Worm (Caenorhabditis elegans): ENCODE results near the gene srw-72.

The srw-72 gene

ce11 chrV:17466751-17467150 lies at the start of gene srw-72:
Gene srw-72 (plus strand): TSS chrV:17467051.
- TF ChIP-seq unc-62 (GFP tag; optimal IDR thresholded peaks at IDR 0.05) (no peak), cnd-1 (tag; optimal IDR thresholded peaks at IDR 0.05) (no peak), lin-32 (GFP tag; optimal IDR thresholded peaks at IDR 0.05) (no peak), hlh-1 (tag; optimal IDR thresholded peaks at IDR 0.05) (no peak), ham-2 (GFP tag; optimal IDR thresholded peaks at IDR 0.05) (no peak), tbx-8 (GFP tag; optimal IDR thresholded peaks at IDR 0.05) (no peak), sptf-1 (tag; optimal IDR thresholded peaks at IDR 0.05) (no peak), nhr-28 (tag; optimal IDR thresholded peaks at IDR 0.05) (no peak), ztf-11 (tag; optimal IDR thresholded peaks at IDR 0.05) (no peak), unc-120 (tag; optimal IDR thresholded peaks at IDR 0.05; ENCODE audit: poor library complexity, severe bottlenecking) (no peak), pha-4 (tag; optimal IDR thresholded peaks at IDR 0.05) (no peak), nhr-12 (tag; optimal IDR thresholded peaks at IDR 0.05) (no peak), mab-5 (tag; optimal IDR thresholded peaks at IDR 0.05) (no peak), ces-1 (GFP tag; optimal IDR thresholded peaks at IDR 0.05) (no peak), ceh-39 (tag; optimal IDR thresholded peaks at IDR 0.05) (no peak), elt-1 (tag; optimal IDR thresholded peaks at IDR 0.05; ENCODE audit: borderline replicate concordance, insufficient read depth) (no peak), nhr-76 (tag; optimal IDR thresholded peaks at IDR 0.05) (no peak), ceh-43 (GFP tag; optimal IDR thresholded peaks at IDR 0.05) (no peak), unc-39 (tag; optimal IDR thresholded peaks at IDR 0.05) (no peak)

- TF ChIP-seq pha-4 (tag; optimal IDR thresholded peaks at IDR 0.05), result no peak
Measured at ce11 chrV:17429262-17429661, 37.6 kb upstream of the srw-72 start.

- TF ChIP-seq ces-1 (GFP tag; optimal IDR thresholded peaks at IDR 0.05), result no peak
- TF ChIP-seq lin-32 (GFP tag; optimal IDR thresholded peaks at IDR 0.05), result no peak
- TF ChIP-seq ceh-83 (GFP tag; optimal IDR thresholded peaks at IDR 0.05), result no peak
- no peak for TF ChIP-seq elt-1 (tag; optimal IDR thresholded peaks at IDR 0.05; ENCODE audit: borderline replicate concordance, insufficient read depth)
- TF ChIP-seq pha-4 (tag; optimal IDR thresholded peaks at IDR 0.05), result no peak
- no peak for TF ChIP-seq zip-8 (tag; optimal IDR thresholded peaks at IDR 0.05)
- TF ChIP-seq nhr-237 (tag; optimal IDR thresholded peaks at IDR 0.05), result no peak
- TF ChIP-seq nhr-28 (tag; optimal IDR thresholded peaks at IDR 0.05), result no peak
- no peak for TF ChIP-seq lin-13 (tag; optimal IDR thresholded peaks at IDR 0.05)
Measured at ce11 chrV:17430066-17430465, 36.8 kb upstream of the srw-72 start, which contains the start of gene T27C5.10. Gene T27C5.10 (minus strand): TSS chrV:17430166.

- TF ChIP-seq snpc-4 (tag; optimal IDR thresholded peaks at IDR 0.05) (no peak), ceh-39 (tag; optimal IDR thresholded peaks at IDR 0.05) (no peak), hlh-1 (tag; optimal IDR thresholded peaks at IDR 0.05) (no peak), pha-4 (tag; optimal IDR thresholded peaks at IDR 0.05) (no peak)
Measured at ce11 chrV:17430903-17431302, 35.9 kb upstream of the srw-72 start, which contains the start of gene srbc-27. Gene srbc-27 (plus strand): TSS chrV:17431203.

ce11 chrV:17436492-17436891 lies 30.4 kb upstream of the srw-72 start, which contains the start of gene F20E11.18:
Gene F20E11.18 (minus strand): TSS chrV:17436592.
- TF ChIP-seq mep-1 (tag; optimal IDR thresholded peaks at IDR 0.05), result no peak
- no peak for TF ChIP-seq nhr-28 (tag; optimal IDR thresholded peaks at IDR 0.05)
- no peak for TF ChIP-seq drap-1 (GFP tag; optimal IDR thresholded peaks at IDR 0.05)
- no peak for TF ChIP-seq nhr-2 (tag; optimal IDR thresholded peaks at IDR 0.05)
- no peak for TF ChIP-seq elt-1 (tag; optimal IDR thresholded peaks at IDR 0.05; ENCODE audit: borderline replicate concordance, insufficient read depth)
- no peak for TF ChIP-seq unc-39 (tag; optimal IDR thresholded peaks at IDR 0.05)
- TF ChIP-seq flh-1 (GFP tag; optimal IDR thresholded peaks at IDR 0.05), result no peak

- TF ChIP-seq unc-120 (tag; optimal IDR thresholded peaks at IDR 0.05; ENCODE audit: poor library complexity, severe bottlenecking), result no peak
- TF ChIP-seq drap-1 (GFP tag; optimal IDR thresholded peaks at IDR 0.05), result no peak
- no peak for TF ChIP-seq snpc-4 (tag; optimal IDR thresholded peaks at IDR 0.05)
- no peak for TF ChIP-seq nhr-237 (tag; optimal IDR thresholded peaks at IDR 0.05)
- TF ChIP-seq nhr-12 (tag; optimal IDR thresholded peaks at IDR 0.05), result no peak
- TF ChIP-seq lin-13 (tag; optimal IDR thresholded peaks at IDR 0.05), result no peak
- no peak for TF ChIP-seq sem-2 (GFP tag; optimal IDR thresholded peaks at IDR 0.05)
- no peak for TF ChIP-seq cnd-1 (tag; optimal IDR thresholded peaks at IDR 0.05)
- no peak for TF ChIP-seq ceh-43 (GFP tag; optimal IDR thresholded peaks at IDR 0.05)
- TF ChIP-seq zip-8 (tag; optimal IDR thresholded peaks at IDR 0.05), result no peak
- TF ChIP-seq nhr-76 (tag; optimal IDR thresholded peaks at IDR 0.05), result no peak
- TF ChIP-seq mab-5 (tag; optimal IDR thresholded peaks at IDR 0.05), result no peak
- TF ChIP-seq elt-1 (tag; optimal IDR thresholded peaks at IDR 0.05; ENCODE audit: borderline replicate concordance, insufficient read depth), result no peak
- no peak for TF ChIP-seq ces-1 (GFP tag; optimal IDR thresholded peaks at IDR 0.05)
- TF ChIP-seq tbx-8 (GFP tag; optimal IDR thresholded peaks at IDR 0.05), result no peak
- no peak for TF ChIP-seq hlh-1 (tag; optimal IDR thresholded peaks at IDR 0.05)
- TF ChIP-seq nhr-28 (tag; optimal IDR thresholded peaks at IDR 0.05), result no peak
Measured at ce11 chrV:17438317-17438716, 28.5 kb upstream of the srw-72 start, which contains the start of gene srsx-2. Gene srsx-2 (minus strand): TSS chrV:17438417.
